Worm (Caenorhabditis elegans): Measurements from ENCODE around the gene F53F4.11.

- TF ChIP-seq skn-1 (tag; optimal IDR thresholded peaks at IDR 0.05): no peak
- TF ChIP-seq nhr-12 (tag; optimal IDR thresholded peaks at IDR 0.05): no peak
- TF ChIP-seq ztf-4 (tag; optimal IDR thresholded peaks at IDR 0.05): no peak
- TF ChIP-seq unc-62 (GFP tag; optimal IDR thresholded peaks at IDR 0.05): no peak
- no peak for TF ChIP-seq nhr-237 (tag; optimal IDR thresholded peaks at IDR 0.05)
These were observed 31.2 kb downstream of the F53F4.11 start, which contains the start of gene F53F4.4 for ce11 chrV:13593083-13593482.
